Worm (Caenorhabditis elegans): Measurements from ENCODE around the gene F22E5.23.

Gene F22E5.23

DNA sequence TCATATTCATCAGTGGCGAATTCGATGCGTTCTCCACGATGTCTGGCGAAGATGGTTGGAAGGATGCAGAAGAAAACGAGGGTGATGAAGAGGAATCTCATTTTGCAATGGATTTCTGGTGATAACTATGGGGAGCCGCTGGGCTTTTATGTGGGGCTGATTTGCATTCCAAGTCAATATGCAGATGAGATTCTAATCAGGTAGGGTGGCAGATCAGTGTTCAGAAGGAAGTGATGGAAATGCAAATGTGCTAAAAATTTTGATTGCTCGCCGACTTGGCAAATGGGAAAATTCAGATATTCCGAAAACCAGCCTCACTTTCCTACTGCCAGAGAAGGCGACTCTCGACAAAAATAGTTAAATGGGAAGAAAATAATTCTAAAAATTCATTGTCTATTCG, 49.0 kb downstream of the F22E5.23 start, which contains the start of gene nspf-3 (continued):
- no peak for TF ChIP-seq B0035.1 (tag; optimal IDR thresholded peaks at IDR 0.05)

Data from whole organism, young adult.